Worm (Caenorhabditis elegans): ENCODE results near the gene F08F8.10.

F08F8.10 gene

ce11 chrIII:7343389-7343788, 13.8 kb downstream of the F08F8.10 start, which contains the start of gene F08F8.6:
Gene F08F8.6, plus strand, starts transcription at chrIII:7343689.
- TF ChIP-seq ceh-16 (tag; optimal IDR thresholded peaks at IDR 0.05) (no peak), mdl-1 (tag; optimal IDR thresholded peaks at IDR 0.05) (no peak)

ce11 chrIII:7339138-7339537, 18.1 kb downstream of the F08F8.10 start:
- TF ChIP-seq pha-4 (tag; optimal IDR thresholded peaks at IDR 0.05) (no peak), mml-1 (tag; optimal IDR thresholded peaks at IDR 0.05) (no peak), nhr-237 (tag; optimal IDR thresholded peaks at IDR 0.05) (no peak), snpc-4 (tag; optimal IDR thresholded peaks at IDR 0.05) (no peak), ZK546.5 (tag; optimal IDR thresholded peaks at IDR 0.05) (no peak), egl-5 (tag; optimal IDR thresholded peaks at IDR 0.05) (no peak), nhr-76 (tag; optimal IDR thresholded peaks at IDR 0.05) (no peak), ztf-11 (tag; optimal IDR thresholded peaks at IDR 0.05) (no peak), egl-27 (tag; optimal IDR thresholded peaks at IDR 0.05) (no peak), nhr-43 (tag; optimal IDR thresholded peaks at IDR 0.05; ENCODE audit: poor library complexity, severe bottlenecking) (no peak), aly-2 (tag; optimal IDR thresholded peaks at IDR 0.05) (no peak), nhr-28 (tag; optimal IDR thresholded peaks at IDR 0.05) (no peak)

- no peak for TF ChIP-seq zag-1 (tag; optimal IDR thresholded peaks at IDR 0.05)
- TF ChIP-seq nhr-77 (tag; optimal IDR thresholded peaks at IDR 0.05), result no peak
- no peak for TF ChIP-seq mdl-1 (tag; optimal IDR thresholded peaks at IDR 0.05)
- TF ChIP-seq ZK546.5 (tag; optimal IDR thresholded peaks at IDR 0.05), result no peak
- TF ChIP-seq nfya-1 (tag; optimal IDR thresholded peaks at IDR 0.05; ENCODE audit: insufficient read depth), result peak; percentile 33
- no peak for TF ChIP-seq ceh-9 (tag; optimal IDR thresholded peaks at IDR 0.05)
- no peak for TF ChIP-seq mml-1 (tag; optimal IDR thresholded peaks at IDR 0.05)
- TF ChIP-seq jun-1 (tag; optimal IDR thresholded peaks at IDR 0.05), result no peak
- TF ChIP-seq ztf-11 (tag; optimal IDR thresholded peaks at IDR 0.05), result no peak
- TF ChIP-seq ceh-82 (tag; optimal IDR thresholded peaks at IDR 0.05), result no peak
- TF ChIP-seq nhr-43 (tag; optimal IDR thresholded peaks at IDR 0.05; ENCODE audit: poor library complexity, severe bottlenecking), result peak; percentile 40
- TF ChIP-seq ama-1 (optimal IDR thresholded peaks at IDR 0.05), result peak; percentile 90
- TF ChIP-seq unc-62 (GFP tag; optimal IDR thresholded peaks at IDR 0.05), result no peak
- no peak for TF ChIP-seq R02D3.7 (tag; optimal IDR thresholded peaks at IDR 0.05)
- TF ChIP-seq elt-3 (tag; optimal IDR thresholded peaks at IDR 0.05), result no peak
- TF ChIP-seq sea-2 (GFP tag; optimal IDR thresholded peaks at IDR 0.05), result no peak
- TF ChIP-seq egl-27 (tag; optimal IDR thresholded peaks at IDR 0.05), result no peak
- TF ChIP-seq fkh-10 (GFP tag; optimal IDR thresholded peaks at IDR 0.05), result no peak
- TF ChIP-seq hmg-11 (tag; optimal IDR thresholded peaks at IDR 0.05), result peak; percentile 7
- TF ChIP-seq lsy-12 (tag; optimal IDR thresholded peaks at IDR 0.05), result peak; percentile 56
- no peak for TF ChIP-seq egl-5 (tag; optimal IDR thresholded peaks at IDR 0.05)
- TF ChIP-seq daf-12 (tag; optimal IDR thresholded peaks at IDR 0.05), result no peak
- no peak for TF ChIP-seq pha-4 (tag; optimal IDR thresholded peaks at IDR 0.05)
- no peak for TF ChIP-seq nhr-25 (tag; optimal IDR thresholded peaks at IDR 0.05)
- TF ChIP-seq ceh-28 (tag; optimal IDR thresholded peaks at IDR 0.05), result no peak
- TF ChIP-seq elt-2 (tag; optimal IDR thresholded peaks at IDR 0.05), result peak; percentile 11
- no peak for TF ChIP-seq fkh-2 (tag; optimal IDR thresholded peaks at IDR 0.05)
- TF ChIP-seq tbx-2 (tag; optimal IDR thresholded peaks at IDR 0.05), result no peak
- TF ChIP-seq nhr-28 (tag; optimal IDR thresholded peaks at IDR 0.05), result no peak
- no peak for TF ChIP-seq nhr-12 (tag; optimal IDR thresholded peaks at IDR 0.05)
Measured at ce11 chrIII:7338693-7339092, 18.5 kb downstream of the F08F8.10 start, which contains the start of gene kap-1. Gene kap-1, plus strand, starts transcription at chrIII:7338835.

ce11 chrIII:7338009-7338408, 19.2 kb downstream of the F08F8.10 start:
- TF ChIP-seq fos-1 (tag; optimal IDR thresholded peaks at IDR 0.05) (no peak), pqm-1 (tag; optimal IDR thresholded peaks at IDR 0.05) (no peak), unc-39 (tag; optimal IDR thresholded peaks at IDR 0.05) (no peak), ama-1 (optimal IDR thresholded peaks at IDR 0.05) (peak; percentile 53), nhr-28 (tag; optimal IDR thresholded peaks at IDR 0.05) (no peak), elt-2 (tag; optimal IDR thresholded peaks at IDR 0.05) (no peak), ceh-16 (tag; optimal IDR thresholded peaks at IDR 0.05) (no peak), R02D3.7 (tag; optimal IDR thresholded peaks at IDR 0.05) (no peak)

Measured in whole organism, L3 larva.